Worm (Caenorhabditis elegans): ENCODE results near the gene ttbk-7.

ce11 chrV:12908614-12909013 is 12.9 kb upstream of the ttbk-7 start:
- TF ChIP-seq mdt-29 (GFP tag; IDR thresholded peaks at IDR 0.05) (no peak), jun-1 (tag; optimal IDR thresholded peaks at IDR 0.05) (no peak), fkh-10 (GFP tag; optimal IDR thresholded peaks at IDR 0.05) (no peak), F49E8.2 (tag; optimal IDR thresholded peaks at IDR 0.05; ENCODE audit: borderline replicate concordance) (no peak), ztf-11 (tag; optimal IDR thresholded peaks at IDR 0.05) (no peak), ama-1 (optimal IDR thresholded peaks at IDR 0.05) (no peak), nhr-76 (tag; optimal IDR thresholded peaks at IDR 0.05) (no peak), attf-4 (tag; optimal IDR thresholded peaks at IDR 0.05) (no peak)
